Worm (Caenorhabditis elegans) whole organism, L4 larva: ENCODE results near the gene B0244.17.
A peak's percentile ranks its signal among the peaks of the same experiment; 100 is the strongest.

ENCODE experiments used
- F37D6.2 ChIP-seq: sonication (generic microtip); optimal IDR thresholded peaks from 2 replicates; lab custom pipeline; 2016; ENCODE audit warnings: mild to moderate bottlenecking, missing genetic modification characterization, missing compliant biosample characterization
- F44E2.7 ChIP-seq: fragments of 200-800 bp; sonication (Bioruptor generic); IDR thresholded peaks from 2 replicates; pipeline ENCODE4 v2.1.2; 2022; ENCODE audit warnings: missing genetic modification characterization, missing compliant biosample characterization
- R02D3.7 ChIP-seq: fragments of 150-350 bp; sonication (generic microtip); optimal IDR thresholded peaks from 3 replicates; lab custom pipeline; 2014; ENCODE audit warnings: missing biosample characterization, missing genetic modification characterization
- T20F7.1 ChIP-seq: fragments of 200-800 bp; sonication (Bioruptor generic); optimal IDR thresholded peaks from 2 replicates; lab custom pipeline; 2018; ENCODE audit warnings: mild to moderate bottlenecking, missing genetic modification characterization, missing compliant biosample characterization
- T26A8.4 ChIP-seq: fragments of 200-800 bp; sonication (Bioruptor generic); IDR thresholded peaks from 2 replicates; pipeline ENCODE4 v1.3.6; 2022; ENCODE audit warnings: missing genetic modification characterization, missing compliant biosample characterization
- Y105C5A.15 ChIP-seq: fragments of 200-800 bp; sonication (Bioruptor generic); IDR thresholded peaks from 2 replicates; pipeline ENCODE4 v1.3.6; 2022; ENCODE audit warnings: missing genetic modification characterization, missing compliant biosample characterization
- Y48G9A.11 ChIP-seq: fragments of 200-800 bp; sonication (Bioruptor generic); IDR thresholded peaks from 2 replicates; pipeline ENCODE4 v1.3.6; 2022; ENCODE audit warnings: missing genetic modification reagents, missing genetic modification characterization, missing compliant biosample characterization
- ZK337.2 ChIP-seq: fragments of 200-800 bp; sonication (Bioruptor generic); IDR thresholded peaks from 2 replicates; pipeline ENCODE4 v1.3.6; 2022; ENCODE audit warnings: missing genetic modification reagents, missing genetic modification characterization, missing compliant biosample characterization
- ZK546.5 ChIP-seq, 2 experiments: sonication (generic microtip); optimal IDR thresholded peaks; 2 replicates each; lab custom pipeline; 2017; ENCODE audit warnings: missing biosample characterization in 2 of 2, missing genetic modification characterization in 2 of 2
- aha-1 ChIP-seq: fragments of 150-350 bp; peaks from one replicate; lab custom pipeline; 2014; ENCODE audit warnings: missing biosample characterization, missing genetic modification characterization
- aly-2 ChIP-seq: sonication (generic microtip); optimal IDR thresholded peaks from 2 replicates; lab custom pipeline; 2018; ENCODE audit warnings: missing biosample characterization, missing genetic modification characterization
- ces-1 ChIP-seq: fragments of 150-350 bp; sonication (generic microtip); optimal IDR thresholded peaks from 4 replicates; lab custom pipeline; 2014; ENCODE audit warnings: missing biosample characterization, missing genetic modification reagents, missing genetic modification characterization
- ctbp-1 ChIP-seq: fragments of 200-800 bp; sonication (Bioruptor generic); IDR thresholded peaks from 2 replicates; pipeline ENCODE4 v1.3.6; 2022; ENCODE audit warnings: missing genetic modification reagents, missing genetic modification characterization, missing compliant biosample characterization
- daf-12 ChIP-seq: fragments of 150-350 bp; optimal IDR thresholded peaks from 2 replicates; lab custom pipeline; 2014; ENCODE audit warnings: missing biosample characterization, missing genetic modification reagents, missing genetic modification characterization
- daf-8 ChIP-seq: fragments of 200-800 bp; sonication (Bioruptor generic); IDR thresholded peaks from 2 replicates; pipeline ENCODE4 v1.3.6; 2022; ENCODE audit warnings: missing genetic modification characterization, missing compliant biosample characterization
- dpl-1 ChIP-seq: fragments of 150-350 bp; optimal IDR thresholded peaks from 2 replicates; lab custom pipeline; 2014; ENCODE audit warnings: missing biosample characterization, missing genetic modification reagents, missing genetic modification characterization
- gei-8 ChIP-seq: fragments of 200-800 bp; sonication (Bioruptor generic); optimal IDR thresholded peaks from 2 replicates; lab custom pipeline; 2018; ENCODE audit warnings: mild to moderate bottlenecking, missing genetic modification characterization, missing compliant biosample characterization
- hif-1 ChIP-seq, 2 experiments: sonication (generic microtip); optimal IDR thresholded peaks; 2 replicates each; lab custom pipeline; 2016 to 2017; ENCODE audit warnings: missing compliant biosample characterization in 2 of 2, missing genetic modification characterization in 2 of 2, missing genetic modification reagents in 2 of 2, missing genotype in 2 of 2, mild to moderate bottlenecking in 1 of 2
- hlh-11 ChIP-seq: fragments of 200-800 bp; sonication (Bioruptor generic); optimal IDR thresholded peaks from 2 replicates; lab custom pipeline; 2018; ENCODE audit warnings: mild to moderate bottlenecking, missing genetic modification characterization, missing compliant biosample characterization
- hlh-30 ChIP-seq: sonication (generic microtip); optimal IDR thresholded peaks from 2 replicates; lab custom pipeline; 2017; ENCODE audit warnings: antibody characterized with exemption, mild to moderate bottlenecking, missing genetic modification characterization, missing compliant biosample characterization; ENCODE audit not compliant: insufficient read depth
- hmg-1.1 ChIP-seq: fragments of 200-800 bp; sonication (Bioruptor generic); IDR thresholded peaks from 2 replicates; pipeline ENCODE4 v1.3.6; 2022; ENCODE audit warnings: missing genetic modification reagents, missing genetic modification characterization, missing compliant biosample characterization
- jun-1 ChIP-seq: fragments of 150-350 bp; optimal IDR thresholded peaks from 2 replicates; lab custom pipeline; 2014; ENCODE audit warnings: missing biosample characterization, missing genetic modification reagents, missing genetic modification characterization
- lim-7 ChIP-seq: fragments of 200-800 bp; sonication (Bioruptor generic); IDR thresholded peaks from 2 replicates; pipeline ENCODE4 v1.3.6; 2022; ENCODE audit warnings: missing genetic modification characterization, missing compliant biosample characterization
- lin-13 ChIP-seq: fragments of 150-350 bp; optimal IDR thresholded peaks from 2 replicates; lab custom pipeline; 2014; ENCODE audit warnings: missing biosample characterization, missing genetic modification reagents, missing genetic modification characterization
- lin-15B ChIP-seq: fragments of 150-350 bp; sonication (generic microtip); optimal IDR thresholded peaks from 3 replicates; lab custom pipeline; 2014; ENCODE audit warnings: missing biosample characterization, missing genetic modification characterization
- lin-29 ChIP-seq: fragments of 200-800 bp; sonication (Bioruptor generic); IDR thresholded peaks from 2 replicates; pipeline ENCODE4 v1.3.6; 2022; ENCODE audit warnings: missing genetic modification reagents, missing genetic modification characterization, missing compliant biosample characterization
- lin-39 ChIP-seq: fragments of 150-350 bp; optimal IDR thresholded peaks from 2 replicates; lab custom pipeline; 2014; ENCODE audit warnings: missing biosample characterization, missing genetic modification reagents, missing genetic modification characterization
- lir-3 ChIP-seq: sonication (generic microtip); optimal IDR thresholded peaks from 2 replicates; lab custom pipeline; 2016; ENCODE audit warnings: mild to moderate bottlenecking, missing genetic modification characterization, missing compliant biosample characterization
- madf-5 ChIP-seq, 2 experiments: fragments of 200-800 bp; sonication (Bioruptor generic); IDR thresholded peaks; 2 replicates each; pipeline ENCODE4 v1.3.6; 2022; ENCODE audit warnings: missing compliant biosample characterization in 2 of 2, missing genetic modification characterization in 2 of 2
- mdt-29 ChIP-seq: fragments of 200-800 bp; sonication (Bioruptor generic); IDR thresholded peaks from 2 replicates; pipeline ENCODE4 v1.3.6; 2022; ENCODE audit warnings: missing genetic modification reagents, missing genetic modification characterization, missing compliant biosample characterization
- mxl-2 ChIP-seq: fragments of 200-800 bp; sonication (Bioruptor generic); conservative IDR thresholded peaks from 2 replicates; pipeline ENCODE4 v1.3.6; 2022; ENCODE audit warnings: missing genetic modification reagents, missing genetic modification characterization, missing compliant biosample characterization
- mxl-3 ChIP-seq: fragments of 200-800 bp; sonication (Bioruptor generic); optimal IDR thresholded peaks from 2 replicates; lab custom pipeline; 2018; ENCODE audit warnings: mild to moderate bottlenecking, missing genetic modification characterization, missing compliant biosample characterization
- nhr-102 ChIP-seq: sonication (generic microtip); optimal IDR thresholded peaks from 2 replicates; lab custom pipeline; 2016; ENCODE audit warnings: mild to moderate bottlenecking, missing genetic modification characterization, moderate library complexity, missing compliant biosample characterization
- nhr-11 ChIP-seq: fragments of 150-350 bp; optimal IDR thresholded peaks from 2 replicates; lab custom pipeline; 2014; ENCODE audit warnings: missing biosample characterization, missing genetic modification characterization
- nhr-111 ChIP-seq: fragments of 200-800 bp; sonication (Bioruptor generic); optimal IDR thresholded peaks from 2 replicates; lab custom pipeline; 2018; ENCODE audit warnings: mild to moderate bottlenecking, missing genetic modification characterization, missing compliant biosample characterization
- nhr-237 ChIP-seq: sonication (generic microtip); optimal IDR thresholded peaks from 2 replicates; lab custom pipeline; 2017; ENCODE audit warnings: missing biosample characterization, missing genetic modification characterization
- nhr-28 ChIP-seq: fragments of 150-350 bp; optimal IDR thresholded peaks from 2 replicates; lab custom pipeline; 2014; ENCODE audit warnings: missing biosample characterization, missing genetic modification characterization
- nhr-42 ChIP-seq: fragments of 200-800 bp; sonication (Bioruptor generic); IDR thresholded peaks from 2 replicates; pipeline ENCODE4 v1.3.6; 2022; ENCODE audit warnings: missing genetic modification characterization, missing compliant biosample characterization
- nhr-6 ChIP-seq: fragments of 150-350 bp; optimal IDR thresholded peaks from 2 replicates; lab custom pipeline; 2014; ENCODE audit warnings: missing biosample characterization, missing genetic modification characterization
- pqm-1 ChIP-seq: sonication (generic microtip); optimal IDR thresholded peaks from 2 replicates; lab custom pipeline; 2017; ENCODE audit warnings: missing biosample characterization, missing genetic modification characterization
- rbr-2 ChIP-seq: sonication (generic microtip); optimal IDR thresholded peaks from 2 replicates; lab custom pipeline; 2016; ENCODE audit warnings: missing genotype, missing genetic modification characterization, missing compliant biosample characterization
- sdz-12 ChIP-seq: fragments of 200-800 bp; sonication (Bioruptor generic); optimal IDR thresholded peaks from 2 replicates; lab custom pipeline; 2018; ENCODE audit warnings: mild to moderate bottlenecking, missing genetic modification characterization, missing compliant biosample characterization
- set-16 ChIP-seq: fragments of 200-800 bp; sonication (Bioruptor generic); IDR thresholded peaks from 2 replicates; pipeline ENCODE4 v1.3.6; 2022; ENCODE audit warnings: missing genetic modification reagents, missing genetic modification characterization, missing compliant biosample characterization
- skn-1 ChIP-seq: fragments of 150-350 bp; optimal IDR thresholded peaks from 2 replicates; lab custom pipeline; 2014; ENCODE audit warnings: missing biosample characterization, missing genetic modification characterization
- snpc-1.2 ChIP-seq: fragments of 200-800 bp; sonication (Bioruptor generic); IDR thresholded peaks from 2 replicates; pipeline ENCODE4 v1.3.6; 2022; ENCODE audit warnings: missing genetic modification reagents, missing genetic modification characterization, missing compliant biosample characterization
- spr-1 ChIP-seq: sonication (generic microtip); optimal IDR thresholded peaks from 2 replicates; lab custom pipeline; 2016; ENCODE audit warnings: mild to moderate bottlenecking, missing genetic modification characterization, missing compliant biosample characterization
- tag-97 ChIP-seq: fragments of 200-800 bp; sonication (Bioruptor generic); IDR thresholded peaks from 2 replicates; pipeline ENCODE4 v1.3.6; 2022; ENCODE audit warnings: missing genetic modification characterization, missing compliant biosample characterization
- unc-130 ChIP-seq: sonication (generic microtip); optimal IDR thresholded peaks from 2 replicates; lab custom pipeline; 2016; ENCODE audit warnings: missing genetic modification reagents, missing genetic modification characterization, missing compliant biosample characterization
- unc-62 ChIP-seq, 3 experiments: fragments of 150-350 bp in 1 of 3; sonication (generic microtip); optimal IDR thresholded peaks in 2 of 3; peaks in 1 of 3; 1 replicate in 1 of 3; 2 replicates in 2 of 3; lab custom pipeline; 2014 to 2017; ENCODE audit warnings: missing biosample characterization in 3 of 3, missing genetic modification characterization in 3 of 3, missing genetic modification reagents in 3 of 3, missing genotype in 1 of 3
- vab-7 ChIP-seq: fragments of 200-800 bp; sonication (Bioruptor generic); IDR thresholded peaks from 2 replicates; pipeline ENCODE4 v1.3.6; 2022; ENCODE audit warnings: missing genetic modification reagents, missing genetic modification characterization, missing compliant biosample characterization
- zfp-2 ChIP-seq: sonication (generic microtip); optimal IDR thresholded peaks from 2 replicates; lab custom pipeline; 2016; ENCODE audit warnings: mild to moderate bottlenecking, missing genetic modification characterization, missing compliant biosample characterization
- zip-11 ChIP-seq: fragments of 200-800 bp; sonication (Bioruptor generic); IDR thresholded peaks from 2 replicates; pipeline ENCODE4 v1.3.6; 2022; ENCODE audit warnings: missing genetic modification characterization, missing compliant biosample characterization
- ztf-7 ChIP-seq: fragments of 150-350 bp; optimal IDR thresholded peaks from 2 replicates; lab custom pipeline; 2014; ENCODE audit warnings: missing biosample characterization, missing genetic modification characterization

The B0244.17 gene

ce11 chrIII:5755204-5755603 is 22.2 kb downstream of the B0244.17 start, which contains the start of gene ida-1:
ida-1 (plus strand) TSS chrIII:5755539.
- TF ChIP-seq nhr-42 (GFP tag; lab: Robert Waterston, UW): no peak
- no peak for TF ChIP-seq ZK546.5 (tag; optimal IDR thresholded peaks at IDR 0.05; lab: Kevin White, UChicago)
- TF ChIP-seq ctbp-1 (GFP tag; lab: Robert Waterston, UW): peak; percentile 64; the same call in 1 of the 2 replicates
- peak in 1 of 2 experiments; percentile 95 for TF ChIP-seq unc-62 (GFP tag; optimal IDR thresholded peaks at IDR 0.05 in 1 of 2; lab: Kevin White, UChicago)
- TF ChIP-seq unc-62 (tag; optimal IDR thresholded peaks at IDR 0.05; lab: Kevin White, UChicago): no peak
- no peak for TF ChIP-seq lin-39 (tag; lab: Kevin White, UChicago)
- no peak for TF ChIP-seq nhr-6 (tag; lab: Kevin White, UChicago)
- no peak for TF ChIP-seq R02D3.7 (tag; lab: Kevin White, UChicago)
- TF ChIP-seq hif-1 (tag; optimal IDR thresholded peaks at IDR 0.05; lab: Kevin White, UChicago): no peak
- TF ChIP-seq mxl-2 (GFP tag; lab: Robert Waterston, UW): no peak
- TF ChIP-seq hlh-30 (tag; lab: Kevin White, UChicago): peak; percentile 15
- TF ChIP-seq mxl-3: no peak
- TF ChIP-seq lin-13 (GFP tag; lab: Kevin White, UChicago): no peak
- no peak for TF ChIP-seq F37D6.2 (tag; lab: Kevin White, UChicago)
- TF ChIP-seq nhr-102: no peak
- no peak for TF ChIP-seq aly-2 (tag; lab: Kevin White, UChicago)
- TF ChIP-seq dpl-1 (GFP tag; lab: Kevin White, UChicago): no peak
- TF ChIP-seq spr-1: no peak
- no peak for TF ChIP-seq ztf-7 (tag; lab: Kevin White, UChicago)
- no peak for TF ChIP-seq tag-97 (GFP tag; lab: Robert Waterston, UW)
- no peak for TF ChIP-seq ZK337.2
- TF ChIP-seq unc-130 (GFP tag; lab: Kevin White, UChicago): no peak
- no peak for TF ChIP-seq nhr-111
- TF ChIP-seq daf-12 (tag; lab: Kevin White, UChicago): no peak
- no peak for TF ChIP-seq F44E2.7 (GFP tag; lab: Robert Waterston, UW)
- TF ChIP-seq set-16 (GFP tag; lab: Robert Waterston, UW): peak; percentile 90
- no peak for TF ChIP-seq Y48G9A.11 (GFP tag; lab: Robert Waterston, UW)
- TF ChIP-seq zfp-2 (tag; lab: Kevin White, UChicago): no peak
- no peak for TF ChIP-seq sdz-12 (GFP tag; lab: Kevin White, UChicago)
- no peak for TF ChIP-seq Y105C5A.15
- TF ChIP-seq hlh-11 (tag; lab: Kevin White, UChicago): no peak
- no peak for TF ChIP-seq snpc-1.2 (GFP tag; lab: Robert Waterston, UW)
- TF ChIP-seq rbr-2: no peak
- no peak for TF ChIP-seq pqm-1 (tag; lab: Kevin White, UChicago)
- TF ChIP-seq ces-1 (GFP tag; lab: Kevin White, UChicago): no peak
- TF ChIP-seq daf-8 (GFP tag; lab: Robert Waterston, UW): no peak
- TF ChIP-seq nhr-28: no peak
- TF ChIP-seq lin-29: no peak
- no peak for TF ChIP-seq lir-3
- no peak for TF ChIP-seq skn-1 (tag; lab: Kevin White, UChicago)
- 0 out of 2 replicates have a peak, but pooled peaks have one; percentile 11 for TF ChIP-seq vab-7
- TF ChIP-seq gei-8: no peak
- no peak for TF ChIP-seq jun-1 (tag; lab: Kevin White, UChicago)
- no peak for TF ChIP-seq nhr-237 (tag; lab: Kevin White, UChicago)
- TF ChIP-seq aha-1 (tag; lab: Kevin White, UChicago): peak; percentile 32
- TF ChIP-seq hmg-1.1 (GFP tag; lab: Robert Waterston, UW): peak; percentile 47
- TF ChIP-seq T26A8.4: no peak
- TF ChIP-seq mdt-29 (GFP tag; lab: Robert Waterston, UW): no peak
- TF ChIP-seq T20F7.1: no peak
- no peak for TF ChIP-seq lim-7 (GFP tag; lab: Robert Waterston, UW)
- no peak for TF ChIP-seq nhr-11 (tag; lab: Kevin White, UChicago)
- no peak for TF ChIP-seq lin-15B
- TF ChIP-seq zip-11: no peak
- TF ChIP-seq madf-5 (GFP tag; IDR thresholded peaks at IDR 0.05; lab: Robert Waterston, UW): no peak
